Worm (Caenorhabditis elegans) whole organism, L4 larva: ENCODE measurements around the gene lro-1.

Experiments
- F37D6.2 ChIP-seq: sonication (generic microtip); optimal IDR thresholded peaks from 2 replicates; lab custom pipeline; 2016; ENCODE audit warnings: mild to moderate bottlenecking, missing genetic modification characterization, missing compliant biosample characterization
- R02D3.7 ChIP-seq: fragments of 150-350 bp; sonication (generic microtip); optimal IDR thresholded peaks from 3 replicates; lab custom pipeline; 2014; ENCODE audit warnings: missing biosample characterization, missing genetic modification characterization
- T20F7.1 ChIP-seq: fragments of 200-800 bp; sonication (Bioruptor generic); optimal IDR thresholded peaks from 2 replicates; lab custom pipeline; 2018; ENCODE audit warnings: mild to moderate bottlenecking, missing genetic modification characterization, missing compliant biosample characterization
- T26A8.4 ChIP-seq: fragments of 200-800 bp; sonication (Bioruptor generic); IDR thresholded peaks from 2 replicates; pipeline ENCODE4 v1.3.6; 2022; ENCODE audit warnings: missing genetic modification characterization, missing compliant biosample characterization
- ZK337.2 ChIP-seq: fragments of 200-800 bp; sonication (Bioruptor generic); IDR thresholded peaks from 2 replicates; pipeline ENCODE4 v1.3.6; 2022; ENCODE audit warnings: missing genetic modification reagents, missing genetic modification characterization, missing compliant biosample characterization
- aha-1 ChIP-seq: fragments of 150-350 bp; peaks from one replicate; lab custom pipeline; 2014; ENCODE audit warnings: missing biosample characterization, missing genetic modification characterization
- aly-2 ChIP-seq: sonication (generic microtip); optimal IDR thresholded peaks from 2 replicates; lab custom pipeline; 2018; ENCODE audit warnings: missing biosample characterization, missing genetic modification characterization
- arid-1 ChIP-seq: fragments of 200-800 bp; sonication (Bioruptor generic); conservative IDR thresholded peaks from 2 replicates; pipeline ENCODE4 v1.3.6; 2022; ENCODE audit warnings: missing genetic modification reagents, missing genetic modification characterization, missing compliant biosample characterization
- ceh-32 ChIP-seq: sonication (generic microtip); optimal IDR thresholded peaks from 2 replicates; lab custom pipeline; 2016; ENCODE audit warnings: mild to moderate bottlenecking, missing genetic modification characterization, missing compliant biosample characterization; ENCODE audit not compliant: poor library complexity
- cey-2 ChIP-seq: sonication (generic microtip); optimal IDR thresholded peaks from 3 replicates; lab custom pipeline; 2017; ENCODE audit warnings: missing genetic modification characterization, mild to moderate bottlenecking, missing compliant biosample characterization, antibody characterized with exemption, borderline replicate concordance; ENCODE audit not compliant: insufficient read depth
- daf-16 ChIP-seq, 3 experiments: sonication (generic microtip); optimal IDR thresholded peaks; 2 replicates each; lab custom pipeline; 2016 to 2017; ENCODE audit warnings: missing genetic modification characterization in 3 of 3, missing genetic modification reagents in 3 of 3, mild to moderate bottlenecking in 2 of 3, missing compliant biosample characterization in 2 of 3, missing biosample characterization in 1 of 3, moderate library complexity in 1 of 3
- dmd-6 ChIP-seq: fragments of 200-800 bp; sonication (Bioruptor generic); IDR thresholded peaks from 2 replicates; pipeline ENCODE4 v1.3.6; 2022; ENCODE audit warnings: missing genetic modification reagents, missing genetic modification characterization, missing compliant biosample characterization
- dmd-9 ChIP-seq: fragments of 200-800 bp; sonication (Bioruptor generic); IDR thresholded peaks from 2 replicates; pipeline ENCODE4 v1.3.6; 2022; ENCODE audit warnings: missing genetic modification reagents, missing genetic modification characterization, missing compliant biosample characterization
- dve-1 ChIP-seq: sonication (generic microtip); optimal IDR thresholded peaks from 2 replicates; lab custom pipeline; 2017; ENCODE audit warnings: antibody characterized with exemption, mild to moderate bottlenecking, missing genetic modification characterization, missing compliant biosample characterization; ENCODE audit not compliant: insufficient read depth
- egl-43 ChIP-seq: fragments of 200-800 bp; sonication (Bioruptor generic); IDR thresholded peaks from 2 replicates; pipeline ENCODE4 v1.3.6; 2022; ENCODE audit warnings: missing genetic modification reagents, missing genetic modification characterization, missing compliant biosample characterization
- fkh-10 ChIP-seq: fragments of 150-350 bp; optimal IDR thresholded peaks from 2 replicates; lab custom pipeline; 2014; ENCODE audit warnings: missing biosample characterization, missing genetic modification reagents, missing genetic modification characterization
- gei-8 ChIP-seq: fragments of 200-800 bp; sonication (Bioruptor generic); optimal IDR thresholded peaks from 2 replicates; lab custom pipeline; 2018; ENCODE audit warnings: mild to moderate bottlenecking, missing genetic modification characterization, missing compliant biosample characterization
- hlh-11 ChIP-seq: fragments of 200-800 bp; sonication (Bioruptor generic); optimal IDR thresholded peaks from 2 replicates; lab custom pipeline; 2018; ENCODE audit warnings: mild to moderate bottlenecking, missing genetic modification characterization, missing compliant biosample characterization
- hlh-30 ChIP-seq: sonication (generic microtip); optimal IDR thresholded peaks from 2 replicates; lab custom pipeline; 2017; ENCODE audit warnings: antibody characterized with exemption, mild to moderate bottlenecking, missing genetic modification characterization, missing compliant biosample characterization; ENCODE audit not compliant: insufficient read depth
- lin-1 ChIP-seq: fragments of 200-800 bp; sonication (Bioruptor generic); IDR thresholded peaks from 2 replicates; pipeline ENCODE4 v1.3.6; 2022; ENCODE audit warnings: missing genetic modification reagents, missing genetic modification characterization, missing compliant biosample characterization
- lin-13 ChIP-seq: fragments of 150-350 bp; optimal IDR thresholded peaks from 2 replicates; lab custom pipeline; 2014; ENCODE audit warnings: missing biosample characterization, missing genetic modification reagents, missing genetic modification characterization
- lin-39 ChIP-seq: fragments of 150-350 bp; optimal IDR thresholded peaks from 2 replicates; lab custom pipeline; 2014; ENCODE audit warnings: missing biosample characterization, missing genetic modification reagents, missing genetic modification characterization
- mdt-29 ChIP-seq: fragments of 200-800 bp; sonication (Bioruptor generic); IDR thresholded peaks from 2 replicates; pipeline ENCODE4 v1.3.6; 2022; ENCODE audit warnings: missing genetic modification reagents, missing genetic modification characterization, missing compliant biosample characterization
- mes-2 ChIP-seq: sonication (generic microtip); optimal IDR thresholded peaks from 2 replicates; lab custom pipeline; 2016; ENCODE audit warnings: missing genotype, mild to moderate bottlenecking, missing genetic modification characterization, missing compliant biosample characterization; ENCODE audit not compliant: poor library complexity, severe bottlenecking
- nhr-102 ChIP-seq: sonication (generic microtip); optimal IDR thresholded peaks from 2 replicates; lab custom pipeline; 2016; ENCODE audit warnings: mild to moderate bottlenecking, missing genetic modification characterization, moderate library complexity, missing compliant biosample characterization
- nhr-237 ChIP-seq: sonication (generic microtip); optimal IDR thresholded peaks from 2 replicates; lab custom pipeline; 2017; ENCODE audit warnings: missing biosample characterization, missing genetic modification characterization
- nhr-25 ChIP-seq: sonication (generic microtip); optimal IDR thresholded peaks from 2 replicates; lab custom pipeline; 2017; ENCODE audit warnings: missing genetic modification characterization, mild to moderate bottlenecking, missing compliant biosample characterization, antibody characterized with exemption, moderate library complexity, borderline replicate concordance; ENCODE audit not compliant: insufficient read depth
- nhr-28 ChIP-seq: fragments of 150-350 bp; optimal IDR thresholded peaks from 2 replicates; lab custom pipeline; 2014; ENCODE audit warnings: missing biosample characterization, missing genetic modification characterization
- nhr-48 ChIP-seq: sonication (generic microtip); optimal IDR thresholded peaks from 2 replicates; lab custom pipeline; 2016; ENCODE audit warnings: mild to moderate bottlenecking, missing genetic modification characterization, missing compliant biosample characterization
- nhr-76 ChIP-seq: fragments of 150-350 bp; optimal IDR thresholded peaks from 2 replicates; lab custom pipeline; 2014; ENCODE audit warnings: missing biosample characterization, missing genetic modification characterization
- nhr-77 ChIP-seq: fragments of 150-350 bp; optimal IDR thresholded peaks from 2 replicates; lab custom pipeline; 2014; ENCODE audit warnings: missing biosample characterization, missing genetic modification characterization
- pqm-1 ChIP-seq: sonication (generic microtip); optimal IDR thresholded peaks from 2 replicates; lab custom pipeline; 2017; ENCODE audit warnings: missing biosample characterization, missing genetic modification characterization
- rbr-2 ChIP-seq: sonication (generic microtip); optimal IDR thresholded peaks from 2 replicates; lab custom pipeline; 2016; ENCODE audit warnings: missing genotype, missing genetic modification characterization, missing compliant biosample characterization
- tag-97 ChIP-seq: fragments of 200-800 bp; sonication (Bioruptor generic); IDR thresholded peaks from 2 replicates; pipeline ENCODE4 v1.3.6; 2022; ENCODE audit warnings: missing genetic modification characterization, missing compliant biosample characterization
- tra-1 ChIP-seq: fragments of 200-800 bp; sonication (Bioruptor generic); IDR thresholded peaks from 2 replicates; pipeline ENCODE4 v1.3.6; 2022; ENCODE audit warnings: missing genetic modification reagents, missing genetic modification characterization, missing compliant biosample characterization
- unc-62 ChIP-seq, 3 experiments: fragments of 150-350 bp in 1 of 3; sonication (generic microtip); optimal IDR thresholded peaks in 2 of 3; peaks in 1 of 3; 1 replicate in 1 of 3; 2 replicates in 2 of 3; lab custom pipeline; 2014 to 2017; ENCODE audit warnings: missing biosample characterization in 3 of 3, missing genetic modification characterization in 3 of 3, missing genetic modification reagents in 3 of 3, missing genotype in 1 of 3
- vab-7 ChIP-seq: fragments of 200-800 bp; sonication (Bioruptor generic); IDR thresholded peaks from 2 replicates; pipeline ENCODE4 v1.3.6; 2022; ENCODE audit warnings: missing genetic modification reagents, missing genetic modification characterization, missing compliant biosample characterization
- zfp-3 ChIP-seq: fragments of 200-800 bp; sonication (Bioruptor generic); conservative IDR thresholded peaks from 2 replicates; pipeline ENCODE4 v1.3.6; 2022; ENCODE audit warnings: missing genetic modification reagents, missing genetic modification characterization, missing compliant biosample characterization
- zip-2 ChIP-seq: fragments of 150-350 bp; optimal IDR thresholded peaks from 2 replicates; lab custom pipeline; 2014; ENCODE audit warnings: missing biosample characterization, missing genetic modification characterization

Gene lro-1

ce11 chrX:6255561-6255960 is 16.3 kb upstream of the lro-1 start (continued):
- TF ChIP-seq F37D6.2 (tag; lab: Kevin White, UChicago) (no peak), nhr-25 (tag; lab: Kevin White, UChicago) (no peak), zfp-3 (GFP tag; lab: Robert Waterston, UW) (peak; percentile 72; the same call in 1 of the 2 replicates), nhr-237 (tag; lab: Kevin White, UChicago) (no peak), lin-39 (tag; lab: Kevin White, UChicago) (no peak), tag-97 (no peak), ZK337.2 (GFP tag; lab: Robert Waterston, UW) (no peak), aha-1 (tag; lab: Kevin White, UChicago) (peak; percentile 18), lin-1 (GFP tag; lab: Robert Waterston, UW) (peak; percentile 77), lin-13 (GFP tag; lab: Kevin White, UChicago) (no peak), zip-2 (tag; lab: Kevin White, UChicago) (no peak), rbr-2 (tag; lab: Kevin White, UChicago) (peak; percentile 20), R02D3.7 (tag; lab: Kevin White, UChicago) (no peak), vab-7 (GFP tag; lab: Robert Waterston, UW) (no peak; the same call in 1 of the 2 replicates), dmd-9 (no peak), ceh-32 (tag; lab: Kevin White, UChicago) (no peak), arid-1 (GFP tag; lab: Robert Waterston, UW) (no peak), dmd-6 (peak; percentile 96), aly-2 (no peak), egl-43 (GFP tag; lab: Robert Waterston, UW) (0 out of 2 replicates have a peak, but pooled peaks have one; percentile 38), dve-1 (tag; lab: Kevin White, UChicago) (peak; percentile 91), gei-8 (GFP tag; lab: Kevin White, UChicago) (peak; percentile 69), T20F7.1 (peak; percentile 62), fkh-10 (GFP tag; lab: Kevin White, UChicago) (no peak), unc-62 (GFP tag; optimal IDR thresholded peaks at IDR 0.05 in 1 of 2; lab: Kevin White, UChicago) (peak in 1 of 2 experiments; percentile 98), unc-62 (tag; optimal IDR thresholded peaks at IDR 0.05; lab: Kevin White, UChicago) (no peak), cey-2 (no peak), nhr-102 (tag; lab: Kevin White, UChicago) (peak; percentile 90)

ce11 chrX:6256430-6256829 is 15.5 kb upstream of the lro-1 start:
- TF ChIP-seq mes-2 (peak; percentile 40), nhr-76 (tag; lab: Kevin White, UChicago) (no peak), lin-39 (tag; lab: Kevin White, UChicago) (no peak), zip-2 (tag; lab: Kevin White, UChicago) (no peak), aha-1 (tag; lab: Kevin White, UChicago) (peak; percentile 68), unc-62 (GFP tag; optimal IDR thresholded peaks at IDR 0.05 in 1 of 2; lab: Kevin White, UChicago) (peak in 1 of 2 experiments; percentile 56), unc-62 (tag; optimal IDR thresholded peaks at IDR 0.05; lab: Kevin White, UChicago) (no peak), mdt-29 (GFP tag; lab: Robert Waterston, UW) (0 out of 2 replicates have a peak, but pooled peaks have one; percentile 14), pqm-1 (tag; lab: Kevin White, UChicago) (peak; percentile 62), daf-16 (GFP tag; optimal IDR thresholded peaks at IDR 0.05; lab: Kevin White, UChicago) (no peak), daf-16 (tag; optimal IDR thresholded peaks at IDR 0.05; lab: Kevin White, UChicago) (peak; percentile 47), hlh-30 (peak; percentile 59), arid-1 (GFP tag; lab: Robert Waterston, UW) (no peak), tra-1 (GFP tag; lab: Robert Waterston, UW) (0 out of 2 replicates have a peak, but pooled peaks have one; percentile 35), nhr-28 (tag; lab: Kevin White, UChicago) (peak; percentile 64), nhr-48 (tag; lab: Kevin White, UChicago) (peak; percentile 17), T26A8.4 (GFP tag; lab: Robert Waterston, UW) (0 out of 2 replicates have a peak, but pooled peaks have one; percentile 14), lin-1 (GFP tag; lab: Robert Waterston, UW) (peak; percentile 42), hlh-11 (tag; lab: Kevin White, UChicago) (peak; percentile 63), nhr-77 (tag; lab: Kevin White, UChicago) (peak; percentile 35), dmd-6 (peak; percentile 80), dve-1 (tag; lab: Kevin White, UChicago) (peak; percentile 74)
